Worm (Caenorhabditis elegans): ENCODE data around the gene fbxb-111.

ce11 chrII:2822435-2822920 lies 47.7 kb upstream of the fbxb-111 start, which contains the start of the genes fut-4 and K12H6.10:
- TF ChIP-seq pha-4 (tag; optimal IDR thresholded peaks at IDR 0.05) (no peak), fkh-2 (tag; optimal IDR thresholded peaks at IDR 0.05) (no peak), pqm-1 (tag; optimal IDR thresholded peaks at IDR 0.05) (no peak), tbx-2 (tag; optimal IDR thresholded peaks at IDR 0.05) (no peak), nhr-76 (tag; optimal IDR thresholded peaks at IDR 0.05) (no peak), unc-39 (tag; optimal IDR thresholded peaks at IDR 0.05) (no peak), elt-1 (tag; optimal IDR thresholded peaks at IDR 0.05) (no peak), lsy-12 (tag; optimal IDR thresholded peaks at IDR 0.05) (no peak), ZK546.5 (tag; optimal IDR thresholded peaks at IDR 0.05) (no peak), ceh-16 (tag; optimal IDR thresholded peaks at IDR 0.05) (no peak), lin-15B (tag; optimal IDR thresholded peaks at IDR 0.05) (no peak), nfya-1 (tag; optimal IDR thresholded peaks at IDR 0.05; ENCODE audit: insufficient read depth) (no peak), skn-1 (tag; optimal IDR thresholded peaks at IDR 0.05) (no peak)

Data from whole organism, L3 larva.